Fruit fly (Drosophila melanogaster) whole organism, prepupa: ENCODE measurements around the gene CG14641.
A peak's percentile ranks its signal among the peaks of the same experiment; 100 is the strongest.

ENCODE experiments used
- Blimp-1 ChIP-seq: fragments of 200-800 bp; sonication (Bioruptor generic); optimal IDR thresholded peaks from 3 replicates; lab custom pipeline; 2017; ENCODE audit warnings: missing biosample characterization, missing genetic modification characterization, mild to moderate bottlenecking, moderate library complexity, missing genetic modification reagents
- CG10669 ChIP-seq: fragments of 200-800 bp; sonication (Bioruptor generic); optimal IDR thresholded peaks from 3 replicates; lab custom pipeline; 2018; ENCODE audit warnings: missing biosample characterization, mild to moderate bottlenecking, missing genetic modification characterization, moderate library complexity
- CG15336 ChIP-seq: fragments of 200-800 bp; sonication (Bioruptor generic); IDR thresholded peaks from 2 replicates; pipeline ENCODE4 v1.3.6; 2022; ENCODE audit warnings: missing biosample characterization, missing genetic modification characterization
- CG1621 ChIP-seq: fragments of 200-800 bp; sonication (Bioruptor generic); optimal IDR thresholded peaks from 3 replicates; lab custom pipeline; 2018; ENCODE audit warnings: missing biosample characterization, mild to moderate bottlenecking, missing genetic modification characterization
- CG16779 ChIP-seq: fragments of 200-800 bp; sonication (Bioruptor generic); optimal IDR thresholded peaks from 3 replicates; lab custom pipeline; 2017; ENCODE audit warnings: missing biosample characterization, mild to moderate bottlenecking, missing genetic modification characterization
- CG3032 ChIP-seq: fragments of 200-800 bp; optimal IDR thresholded peaks from 2 replicates; lab custom pipeline; 2019; ENCODE audit warnings: missing biosample characterization, mild to moderate bottlenecking, missing genetic modification characterization, moderate library complexity
- CG31627 ChIP-seq: fragments of 200-800 bp; sonication (Bioruptor generic); optimal IDR thresholded peaks from 3 replicates; lab custom pipeline; 2016; ENCODE audit warnings: missing biosample characterization, missing genetic modification characterization
- CG32006 ChIP-seq: fragments of 200-800 bp; sonication (Bioruptor generic); optimal IDR thresholded peaks from 3 replicates; lab custom pipeline; 2017; ENCODE audit warnings: missing biosample characterization, mild to moderate bottlenecking, missing genetic modification characterization
- CG34406 ChIP-seq: fragments of 200-800 bp; sonication (Bioruptor generic); optimal IDR thresholded peaks from 3 replicates; lab custom pipeline; 2016; ENCODE audit warnings: missing biosample characterization, missing genetic modification characterization
- CG6163 ChIP-seq: fragments of 200-800 bp; sonication (Bioruptor generic); IDR thresholded peaks from 3 replicates; pipeline ENCODE4 v1.3.6; 2022; ENCODE audit warnings: missing biosample characterization, missing genetic modification characterization
- CG6792 ChIP-seq: fragments of 200-800 bp; sonication (Bioruptor generic); optimal IDR thresholded peaks from 3 replicates; lab custom pipeline; 2016; ENCODE audit warnings: missing biosample characterization, missing genetic modification characterization
- CG6854 ChIP-seq: fragments of 200-800 bp; sonication (Bioruptor generic); optimal IDR thresholded peaks from 2 replicates; lab custom pipeline; 2017; ENCODE audit warnings: missing biosample characterization, mild to moderate bottlenecking, missing genetic modification characterization
- CG7368 ChIP-seq: fragments of 200-800 bp; sonication (Bioruptor generic); optimal IDR thresholded peaks from 3 replicates; lab custom pipeline; 2016; ENCODE audit warnings: missing biosample characterization, missing genetic modification characterization
- CG8119 ChIP-seq: fragments of 200-800 bp; sonication (Bioruptor generic); IDR thresholded peaks from 3 replicates; pipeline ENCODE4 v1.3.6; 2022; ENCODE audit warnings: missing biosample characterization, missing genetic modification characterization
- CG8319 ChIP-seq: fragments of 200-800 bp; sonication (Bioruptor generic); optimal IDR thresholded peaks from 3 replicates; lab custom pipeline; 2016; ENCODE audit warnings: missing biosample characterization, missing genetic modification characterization
- CG8632 ChIP-seq: fragments of 200-800 bp; sonication (Bioruptor generic); optimal IDR thresholded peaks from 3 replicates; lab custom pipeline; 2016; ENCODE audit warnings: missing biosample characterization, missing genetic modification characterization
- CG9139 ChIP-seq: fragments of 200-800 bp; sonication (Bioruptor generic); optimal IDR thresholded peaks from 3 replicates; lab custom pipeline; 2017; ENCODE audit warnings: missing biosample characterization, mild to moderate bottlenecking, missing genetic modification characterization
- Eip78C ChIP-seq: fragments of 200-800 bp; sonication (Bioruptor generic); peaks from one replicate; lab custom pipeline; 2016; ENCODE audit warnings: missing biosample characterization, missing genetic modification characterization
- Eip93F ChIP-seq: fragments of 200-800 bp; sonication (Bioruptor generic); optimal IDR thresholded peaks from 2 replicates; lab custom pipeline; 2016; ENCODE audit warnings: missing biosample characterization, mild to moderate bottlenecking, missing genetic modification characterization
- Ets21C ChIP-seq: fragments of 200-800 bp; sonication (Bioruptor generic); optimal IDR thresholded peaks from 3 replicates; lab custom pipeline; 2016; ENCODE audit warnings: missing biosample characterization, missing genetic modification characterization
- Ets96B ChIP-seq: fragments of 200-800 bp; optimal IDR thresholded peaks from 2 replicates; lab custom pipeline; 2019; ENCODE audit warnings: missing biosample characterization, mild to moderate bottlenecking, missing genetic modification characterization, moderate library complexity
- Gug ChIP-seq: fragments of 200-800 bp; sonication (Bioruptor generic); IDR thresholded peaks from 2 replicates; pipeline ENCODE4 v1.3.6; 2022; ENCODE audit warnings: missing biosample characterization, missing genetic modification characterization
- Hr4 ChIP-seq: fragments of 200-800 bp; sonication (Bioruptor generic); optimal IDR thresholded peaks from 3 replicates; lab custom pipeline; 2016; ENCODE audit warnings: missing biosample characterization, missing genetic modification characterization
- Lpt ChIP-seq: fragments of 200-800 bp; sonication (Bioruptor generic); optimal IDR thresholded peaks from 3 replicates; lab custom pipeline; 2016; ENCODE audit warnings: missing biosample characterization, missing genetic modification characterization
- Sox102F ChIP-seq: fragments of 200-800 bp; sonication (Bioruptor generic); optimal IDR thresholded peaks from 2 replicates; lab custom pipeline; 2016; ENCODE audit warnings: missing biosample characterization, mild to moderate bottlenecking, missing genetic modification characterization
- Sox14 ChIP-seq: fragments of 200-800 bp; sonication (Bioruptor generic); optimal IDR thresholded peaks from 3 replicates; lab custom pipeline; 2016; ENCODE audit warnings: missing biosample characterization, missing genetic modification characterization
- Sox15 ChIP-seq: fragments of 200-800 bp; sonication (Bioruptor generic); optimal IDR thresholded peaks from 3 replicates; lab custom pipeline; 2016; ENCODE audit warnings: missing biosample characterization, missing genetic modification characterization
- acj6 ChIP-seq: fragments of 200-800 bp; sonication (Bioruptor generic); optimal IDR thresholded peaks from 3 replicates; lab custom pipeline; 2016; ENCODE audit warnings: missing biosample characterization, missing genetic modification characterization
- cyc ChIP-seq: fragments of 200-800 bp; sonication (Bioruptor generic); optimal IDR thresholded peaks from 3 replicates; lab custom pipeline; 2016; ENCODE audit warnings: missing biosample characterization, missing genetic modification characterization
- dac ChIP-seq: fragments of 200-800 bp; sonication (Bioruptor generic); optimal IDR thresholded peaks from 2 replicates; lab custom pipeline; 2017; ENCODE audit warnings: missing biosample characterization, mild to moderate bottlenecking, missing genetic modification characterization
- dsx ChIP-seq: fragments of 200-800 bp; optimal IDR thresholded peaks from 3 replicates; lab custom pipeline; 2019; ENCODE audit warnings: missing biosample characterization, mild to moderate bottlenecking, missing genetic modification characterization, moderate library complexity; ENCODE audit not compliant: poor library complexity, severe bottlenecking
- eg ChIP-seq: fragments of 200-800 bp; sonication (Bioruptor generic); IDR thresholded peaks from 3 replicates; pipeline ENCODE4 v1.3.6; 2022; ENCODE audit warnings: missing biosample characterization, missing genetic modification characterization
- esn ChIP-seq: fragments of 200-800 bp; sonication (Bioruptor generic); optimal IDR thresholded peaks from 2 replicates; lab custom pipeline; 2016; ENCODE audit warnings: missing biosample characterization, mild to moderate bottlenecking, missing genetic modification characterization, moderate library complexity
- fd59A ChIP-seq: fragments of 200-800 bp; sonication (Bioruptor generic); optimal IDR thresholded peaks from 2 replicates; lab custom pipeline; 2017; ENCODE audit warnings: missing biosample characterization, mild to moderate bottlenecking, missing genetic modification characterization, missing genetic modification reagents
- fd85E ChIP-seq: fragments of 200-800 bp; sonication (Bioruptor generic); optimal IDR thresholded peaks from 3 replicates; lab custom pipeline; 2016; ENCODE audit warnings: missing biosample characterization, missing genetic modification characterization
- fkh ChIP-seq: fragments of 200-800 bp; sonication (Bioruptor generic); optimal IDR thresholded peaks from 3 replicates; lab custom pipeline; 2017; ENCODE audit warnings: missing biosample characterization, mild to moderate bottlenecking, missing genetic modification characterization, moderate library complexity
- lz ChIP-seq: fragments of 200-800 bp; sonication (Bioruptor generic); optimal IDR thresholded peaks from 3 replicates; lab custom pipeline; 2016; ENCODE audit warnings: missing biosample characterization, missing genetic modification characterization
- net ChIP-seq: fragments of 200-800 bp; sonication (Bioruptor generic); optimal IDR thresholded peaks from 3 replicates; lab custom pipeline; 2016; ENCODE audit warnings: missing biosample characterization, missing genetic modification characterization
- pdm3 ChIP-seq: fragments of 200-800 bp; sonication (Bioruptor generic); optimal IDR thresholded peaks from 3 replicates; lab custom pipeline; 2016; ENCODE audit warnings: missing biosample characterization, missing genetic modification characterization
- salr ChIP-seq, 2 experiments: fragments of 200-800 bp; sonication (Bioruptor generic); optimal IDR thresholded peaks; 3 replicates each; lab custom pipeline; 2016 to 2018; ENCODE audit warnings: missing biosample characterization in 2 of 2, missing genetic modification characterization in 2 of 2, mild to moderate bottlenecking in 1 of 2
- spab ChIP-seq: fragments of 200-800 bp; sonication (Bioruptor generic); optimal IDR thresholded peaks from 2 replicates; lab custom pipeline; 2017; ENCODE audit warnings: missing biosample characterization, mild to moderate bottlenecking, missing genetic modification characterization, missing genetic modification reagents
- svp ChIP-seq: fragments of 200-800 bp; sonication (Bioruptor generic); peaks from one replicate; lab custom pipeline; 2016; ENCODE audit warnings: missing biosample characterization, missing genetic modification characterization
- topi ChIP-seq: fragments of 200-800 bp; sonication (Bioruptor generic); optimal IDR thresholded peaks from 3 replicates; lab custom pipeline; 2016; ENCODE audit warnings: missing biosample characterization, missing genetic modification characterization
- vri ChIP-seq: fragments of 200-800 bp; sonication (Bioruptor generic); optimal IDR thresholded peaks from 3 replicates; lab custom pipeline; 2016; ENCODE audit warnings: missing biosample characterization, mild to moderate bottlenecking, missing genetic modification characterization

The CG14641 gene

dm6 chr3R:4229137-4229764 lies 2.9 kb downstream of the CG14641 start, which contains the start of gene DhpD (continued):
- peak; percentile 77 for TF ChIP-seq Ets96B (tag; lab: Kevin White, UChicago)
- peak; percentile 85 for TF ChIP-seq Sox14
- peak; percentile 86 for TF ChIP-seq pdm3 (GFP tag; lab: Kevin White, UChicago)
- peak; percentile 89 for TF ChIP-seq esn (GFP tag; lab: Kevin White, UChicago)
- peak; percentile 84 for TF ChIP-seq eg (GFP tag; lab: Robert Waterston, UW)
- peak in 1 of 2 experiments; percentile 53 for TF ChIP-seq salr (GFP tag; optimal IDR thresholded peaks at IDR 0.05; lab: Kevin White, UChicago)
- no peak for TF ChIP-seq Sox102F (GFP tag; lab: Kevin White, UChicago)
- peak; percentile 86 for TF ChIP-seq CG6163
- TF ChIP-seq CG15336 (GFP tag; lab: Robert Waterston, UW) = peak; percentile 54
- TF ChIP-seq Sox15 (GFP tag; lab: Kevin White, UChicago) = peak; percentile 63
- peak; percentile 83 for TF ChIP-seq cyc
- peak; percentile 65 for TF ChIP-seq CG8319 (GFP tag; lab: Kevin White, UChicago)
- peak; percentile 80 for TF ChIP-seq CG34406
- TF ChIP-seq CG32006 (GFP tag; lab: Kevin White, UChicago) = peak; percentile 74
- TF ChIP-seq net = peak; percentile 81
- TF ChIP-seq fd85E (GFP tag; lab: Kevin White, UChicago) = peak; percentile 9
- peak; percentile 64 for TF ChIP-seq dsx
- peak; percentile 55 for TF ChIP-seq Blimp-1 (GFP tag; lab: Kevin White, UChicago)

- TF ChIP-seq CG8632 (GFP tag; lab: Kevin White, UChicago) (no peak), svp (GFP tag; lab: Kevin White, UChicago) (peak; percentile 84)
These were observed 3.7 kb downstream of the CG14641 start for dm6 chr3R:4228426-4228825.

- TF ChIP-seq esn (GFP tag; lab: Kevin White, UChicago) = peak; percentile 32
- TF ChIP-seq CG1621 (tag; lab: Kevin White, UChicago) = no peak
- TF ChIP-seq Eip78C = no peak
- no peak for TF ChIP-seq Hr4 (GFP tag; lab: Kevin White, UChicago)
- TF ChIP-seq fkh (GFP tag; lab: Kevin White, UChicago) = no peak
- no peak for TF ChIP-seq CG8119
- no peak for TF ChIP-seq spab
- TF ChIP-seq fd85E (GFP tag; lab: Kevin White, UChicago) = no peak
- TF ChIP-seq topi (GFP tag; lab: Kevin White, UChicago) = no peak
- TF ChIP-seq CG3032 (tag; lab: Kevin White, UChicago) = peak; percentile 44
- TF ChIP-seq Ets96B (tag; lab: Kevin White, UChicago) = no peak
- no peak for TF ChIP-seq vri (GFP tag; lab: Kevin White, UChicago)
- TF ChIP-seq Sox14 = peak; percentile 48
- peak; percentile 20 for TF ChIP-seq cyc
- no peak for TF ChIP-seq CG6792 (GFP tag; lab: Kevin White, UChicago)
- TF ChIP-seq CG9139 (GFP tag; lab: Kevin White, UChicago) = no peak
- no peak for TF ChIP-seq dac (GFP tag; lab: Kevin White, UChicago)
- TF ChIP-seq CG6163 = peak; percentile 27; the same call in 1 of the 3 replicates
- no peak for TF ChIP-seq lz (GFP tag; lab: Kevin White, UChicago)
- TF ChIP-seq CG31627 (GFP tag; lab: Kevin White, UChicago) = peak; percentile 26
- TF ChIP-seq, all 60 proteins: peak for 6
These were observed 11.4 kb downstream of the CG14641 start for dm6 chr3R:4220780-4221179.

- TF ChIP-seq CG6854 (GFP tag; lab: Kevin White, UChicago) (no peak), CG15336 (GFP tag; lab: Robert Waterston, UW) (no peak), fkh (GFP tag; lab: Kevin White, UChicago) (no peak), CG8119 (no peak), Gug (GFP tag; lab: Robert Waterston, UW) (no peak), Eip93F (no peak), CG7368 (GFP tag; lab: Kevin White, UChicago) (no peak), Blimp-1 (GFP tag; lab: Kevin White, UChicago) (no peak), Lpt (GFP tag; lab: Kevin White, UChicago) (no peak), fd59A (GFP tag; lab: Kevin White, UChicago) (no peak), lz (GFP tag; lab: Kevin White, UChicago) (no peak), CG10669 (GFP tag; lab: Kevin White, UChicago) (no peak), CG16779 (tag; lab: Kevin White, UChicago) (no peak), acj6 (GFP tag; lab: Kevin White, UChicago) (no peak), esn (GFP tag; lab: Kevin White, UChicago) (no peak), Ets21C (GFP tag; lab: Kevin White, UChicago) (no peak)
These were observed 12.1 kb downstream of the CG14641 start, which contains the start of gene CG31516 for dm6 chr3R:4220030-4220429. Gene CG31516 (minus strand): TSS chr3R:4220130.
